Worm (Caenorhabditis elegans): ENCODE data around the gene ZC404.16.

Gene ZC404.16

DNA sequence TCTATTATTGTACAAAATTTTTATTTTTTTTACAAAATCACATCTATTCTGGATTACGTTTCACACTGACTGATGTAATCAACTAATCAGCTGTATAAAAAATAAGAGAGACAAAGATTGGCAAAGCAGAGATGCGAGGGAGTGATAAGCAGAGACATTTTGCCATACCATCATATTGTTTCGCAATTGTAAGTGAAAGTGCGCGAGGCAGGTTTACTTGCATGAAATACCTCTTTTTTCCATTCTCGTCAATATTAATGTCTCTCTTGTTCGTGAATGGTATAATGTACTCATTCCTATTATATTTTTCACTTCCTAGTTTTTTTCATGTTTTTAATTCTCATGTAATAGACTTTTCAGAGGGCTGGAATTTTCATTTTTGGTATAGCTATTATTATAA lies 36.8 kb downstream of the ZC404.16 start:
- TF ChIP-seq unc-62 (GFP tag; optimal IDR thresholded peaks at IDR 0.05) = no peak
- peak; percentile 59 for TF ChIP-seq elt-1 (tag; optimal IDR thresholded peaks at IDR 0.05; ENCODE audit: borderline replicate concordance, insufficient read depth)
- peak; percentile 15 for TF ChIP-seq blmp-1 (tag; optimal IDR thresholded peaks at IDR 0.05)

DNA sequence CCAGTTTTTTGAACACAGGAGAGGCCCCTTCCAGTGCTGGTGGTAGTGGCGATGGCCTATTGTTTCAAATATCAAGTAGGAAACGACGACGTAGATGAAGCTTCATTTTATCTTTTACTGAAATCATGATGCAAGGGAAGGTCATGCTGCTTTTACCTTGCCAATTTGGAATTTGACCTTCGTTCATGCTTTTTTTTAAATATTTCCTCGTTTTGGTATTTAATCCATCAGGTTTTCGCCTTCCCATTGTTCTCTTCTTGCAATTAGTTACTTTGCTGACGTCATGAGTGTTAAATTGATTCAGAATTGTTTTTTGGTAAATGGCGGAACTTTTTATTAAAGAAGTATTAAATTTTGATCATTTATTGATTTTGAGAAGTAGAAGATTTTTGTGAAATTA lies 37.5 kb downstream of the ZC404.16 start:
- TF ChIP-seq unc-62 (GFP tag; optimal IDR thresholded peaks at IDR 0.05) (no peak), ceh-43 (GFP tag; optimal IDR thresholded peaks at IDR 0.05) (no peak), mls-2 (tag; optimal IDR thresholded peaks at IDR 0.05) (no peak), mab-5 (tag; optimal IDR thresholded peaks at IDR 0.05) (no peak), lsy-2 (tag; optimal IDR thresholded peaks at IDR 0.05) (no peak), flh-1 (GFP tag; optimal IDR thresholded peaks at IDR 0.05) (no peak), ceh-39 (tag; optimal IDR thresholded peaks at IDR 0.05) (no peak), unc-120 (tag; optimal IDR thresholded peaks at IDR 0.05; ENCODE audit: poor library complexity, severe bottlenecking) (no peak), mep-1 (tag; optimal IDR thresholded peaks at IDR 0.05) (no peak), nhr-237 (tag; optimal IDR thresholded peaks at IDR 0.05) (no peak), cnd-1 (tag; optimal IDR thresholded peaks at IDR 0.05) (no peak)

DNA sequence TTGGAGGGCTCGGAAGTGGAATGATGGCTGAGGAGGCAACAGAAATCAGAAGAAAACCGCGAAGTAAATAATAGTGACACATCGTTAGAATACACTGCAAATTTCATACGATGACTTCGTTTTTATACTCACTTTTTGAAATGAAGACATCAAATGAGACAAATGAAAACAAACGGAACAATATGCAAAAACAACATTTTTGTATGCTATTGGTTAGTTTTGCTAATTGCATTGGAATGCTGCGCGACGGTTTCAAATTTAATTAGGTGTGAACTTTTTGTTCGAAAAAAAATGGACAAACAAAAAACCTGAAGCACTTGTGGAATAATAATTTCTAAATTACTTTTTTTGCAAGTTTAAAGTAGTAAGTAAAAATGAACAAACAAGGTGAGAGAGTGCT lies 40.6 kb downstream of the ZC404.16 start, which contains the start of gene grl-8:
Gene grl-8 (minus strand): TSS at position 101 of the 400 bp plus-strand sequence.
- no peak for TF ChIP-seq elt-3 (tag; optimal IDR thresholded peaks at IDR 0.05)
- no peak for TF ChIP-seq nhr-76 (tag; optimal IDR thresholded peaks at IDR 0.05)
- TF ChIP-seq lin-32 (GFP tag; optimal IDR thresholded peaks at IDR 0.05) = no peak
- TF ChIP-seq ces-1 (GFP tag; optimal IDR thresholded peaks at IDR 0.05) = peak; percentile 19

DNA sequence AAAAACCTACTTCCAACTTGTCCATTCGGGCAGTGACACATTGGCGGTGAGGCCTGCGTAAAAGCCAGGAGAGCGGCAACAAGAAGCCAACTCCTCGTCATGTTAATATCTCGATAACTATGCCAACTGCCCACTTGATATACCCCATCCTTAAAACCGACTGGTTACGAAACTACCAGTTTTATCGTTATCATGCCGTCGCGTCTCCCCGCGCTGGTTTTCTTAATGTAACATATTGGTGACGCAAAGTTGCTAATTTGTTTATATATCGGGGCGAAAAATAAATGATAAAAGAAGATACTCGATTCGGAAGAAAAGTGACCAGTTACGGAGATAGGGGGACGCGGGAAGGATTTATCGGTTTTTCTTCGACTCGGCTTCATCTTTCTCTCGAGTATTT lies 42.0 kb downstream of the ZC404.16 start, which contains the start of gene grl-9:
Gene grl-9 (minus strand): TSS at position 101 of the 400 bp plus-strand sequence.
- TF ChIP-seq ces-1 (GFP tag; optimal IDR thresholded peaks at IDR 0.05) (no peak), blmp-1 (tag; optimal IDR thresholded peaks at IDR 0.05) (no peak), hlh-1 (tag; optimal IDR thresholded peaks at IDR 0.05) (no peak), sem-2 (GFP tag; optimal IDR thresholded peaks at IDR 0.05) (no peak), nhr-237 (tag; optimal IDR thresholded peaks at IDR 0.05) (no peak), cnd-1 (tag; optimal IDR thresholded peaks at IDR 0.05) (no peak), zip-8 (tag; optimal IDR thresholded peaks at IDR 0.05) (no peak)

DNA sequence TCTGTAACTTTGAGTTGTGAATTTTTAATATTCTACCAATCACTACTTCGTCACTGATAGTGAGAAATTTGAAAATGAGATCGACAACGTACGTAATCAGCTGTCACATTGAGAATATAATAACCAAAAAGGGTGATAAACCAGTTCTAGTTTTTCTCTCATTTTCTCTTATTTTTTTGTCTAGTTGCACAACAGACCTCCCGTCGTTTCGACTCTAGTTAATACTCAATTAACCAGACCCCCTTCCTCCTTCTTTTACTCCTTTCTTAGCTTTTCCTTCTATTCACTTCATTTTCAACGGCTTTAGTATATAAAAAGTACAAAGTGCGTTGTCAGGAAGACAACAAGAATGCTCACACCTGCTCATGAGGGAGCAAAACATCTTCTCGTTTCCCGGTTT lies 46.4 kb downstream of the ZC404.16 start, which contains the start of gene ZC487.1:
Gene ZC487.1 (plus strand): TSS at position 301 of the 400 bp plus-strand sequence.
- no peak for TF ChIP-seq ces-1 (GFP tag; optimal IDR thresholded peaks at IDR 0.05)
- TF ChIP-seq nhr-2 (tag; optimal IDR thresholded peaks at IDR 0.05) = no peak
- no peak for TF ChIP-seq tbx-8 (GFP tag; optimal IDR thresholded peaks at IDR 0.05)
- TF ChIP-seq mab-5 (tag; optimal IDR thresholded peaks at IDR 0.05) = no peak
- TF ChIP-seq sem-2 (GFP tag; optimal IDR thresholded peaks at IDR 0.05) = no peak
- TF ChIP-seq nhr-237 (tag; optimal IDR thresholded peaks at IDR 0.05) = no peak
- TF ChIP-seq unc-62 (GFP tag; optimal IDR thresholded peaks at IDR 0.05) = no peak
- no peak for TF ChIP-seq nhr-12 (tag; optimal IDR thresholded peaks at IDR 0.05)
- TF ChIP-seq unc-39 (tag; optimal IDR thresholded peaks at IDR 0.05) = no peak
- no peak for TF ChIP-seq ham-2 (GFP tag; optimal IDR thresholded peaks at IDR 0.05)
- TF ChIP-seq cnd-1 (tag; optimal IDR thresholded peaks at IDR 0.05) = no peak
- no peak for TF ChIP-seq snpc-4 (tag; optimal IDR thresholded peaks at IDR 0.05)
- no peak for TF ChIP-seq elt-3 (tag; optimal IDR thresholded peaks at IDR 0.05)

DNA sequence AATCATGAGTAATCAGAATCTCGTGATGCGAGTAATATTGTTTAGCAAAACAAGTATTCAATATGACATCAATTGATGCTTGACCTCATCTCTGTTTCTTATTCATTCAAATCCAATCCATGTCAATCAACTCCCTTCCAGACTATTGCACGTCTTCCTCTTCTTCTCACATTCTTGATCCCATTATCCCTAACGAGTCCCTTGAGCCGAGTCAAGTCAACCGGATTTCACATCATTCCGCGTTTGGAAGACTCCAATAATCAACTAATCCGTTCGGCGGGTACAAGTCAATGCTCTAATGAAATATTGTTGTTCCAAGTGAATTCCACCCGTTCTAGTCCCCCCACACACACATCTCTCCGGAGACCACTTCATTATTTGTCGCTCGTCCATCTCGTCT lies 47.4 kb downstream of the ZC404.16 start:
- TF ChIP-seq nhr-12 (tag; optimal IDR thresholded peaks at IDR 0.05) = no peak
- TF ChIP-seq ces-1 (GFP tag; optimal IDR thresholded peaks at IDR 0.05) = peak; percentile 96

DNA sequence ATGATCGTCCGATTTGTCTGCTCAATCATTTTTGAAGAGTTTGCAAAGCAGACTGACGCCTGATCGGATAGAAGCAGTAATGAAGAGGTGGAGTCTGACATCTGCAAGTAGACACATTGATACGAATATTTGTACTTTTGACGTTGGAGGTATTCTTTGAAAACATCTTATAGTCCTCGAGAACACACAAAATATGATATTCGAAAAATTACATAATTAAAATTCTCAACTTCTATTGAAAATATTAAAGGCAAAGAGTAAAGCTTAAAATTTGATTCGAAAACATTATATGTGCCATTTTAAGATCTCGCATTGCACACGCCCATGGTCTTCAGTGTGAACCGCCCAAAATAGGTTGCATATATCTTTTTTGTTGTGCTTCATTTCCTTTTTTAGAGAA lies 51.3 kb downstream of the ZC404.16 start, which contains the start of gene ZC487.2:
Gene ZC487.2 (minus strand): TSS at position 101 of the 400 bp plus-strand sequence.
- TF ChIP-seq drap-1 (GFP tag; optimal IDR thresholded peaks at IDR 0.05) = no peak
- no peak for TF ChIP-seq nhr-76 (tag; optimal IDR thresholded peaks at IDR 0.05)
- TF ChIP-seq sem-2 (GFP tag; optimal IDR thresholded peaks at IDR 0.05) = no peak
- TF ChIP-seq hlh-1 (tag; optimal IDR thresholded peaks at IDR 0.05) = no peak
- no peak for TF ChIP-seq sptf-1 (tag; optimal IDR thresholded peaks at IDR 0.05)
- no peak for TF ChIP-seq ces-1 (GFP tag; optimal IDR thresholded peaks at IDR 0.05)
- no peak for TF ChIP-seq unc-39 (tag; optimal IDR thresholded peaks at IDR 0.05)
- no peak for TF ChIP-seq unc-120 (tag; optimal IDR thresholded peaks at IDR 0.05; ENCODE audit: poor library complexity, severe bottlenecking)
- no peak for TF ChIP-seq cnd-1 (tag; optimal IDR thresholded peaks at IDR 0.05)
- no peak for TF ChIP-seq M03D4.4 (tag; optimal IDR thresholded peaks at IDR 0.05)
- no peak for TF ChIP-seq nhr-12 (tag; optimal IDR thresholded peaks at IDR 0.05)
- no peak for TF ChIP-seq mls-2 (tag; optimal IDR thresholded peaks at IDR 0.05)
- TF ChIP-seq elt-1 (tag; optimal IDR thresholded peaks at IDR 0.05; ENCODE audit: borderline replicate concordance, insufficient read depth) = no peak
- TF ChIP-seq mab-5 (tag; optimal IDR thresholded peaks at IDR 0.05) = no peak
- TF ChIP-seq blmp-1 (tag; optimal IDR thresholded peaks at IDR 0.05) = no peak
- TF ChIP-seq nhr-28 (tag; optimal IDR thresholded peaks at IDR 0.05) = no peak
- no peak for TF ChIP-seq lin-13 (tag; optimal IDR thresholded peaks at IDR 0.05)
- TF ChIP-seq ceh-83 (GFP tag; optimal IDR thresholded peaks at IDR 0.05) = no peak
- TF ChIP-seq lsy-2 (tag; optimal IDR thresholded peaks at IDR 0.05) = no peak

Data from whole organism, mixed stage, embryonic.